Fruit fly (Drosophila melanogaster) whole organism, prepupa: ENCODE measurements around the gene CG4325.

Experiments
- acj6 ChIP-seq: fragments of 200-800 bp; sonication (Bioruptor generic); optimal IDR thresholded peaks from 3 replicates; lab custom pipeline; 2016; ENCODE audit warnings: missing biosample characterization, missing genetic modification characterization
- salr ChIP-seq, 2 experiments: fragments of 200-800 bp; sonication (Bioruptor generic); optimal IDR thresholded peaks; 3 replicates each; lab custom pipeline; 2016 to 2018; ENCODE audit warnings: missing biosample characterization in 2 of 2, missing genetic modification characterization in 2 of 2, mild to moderate bottlenecking in 1 of 2

DNA sequence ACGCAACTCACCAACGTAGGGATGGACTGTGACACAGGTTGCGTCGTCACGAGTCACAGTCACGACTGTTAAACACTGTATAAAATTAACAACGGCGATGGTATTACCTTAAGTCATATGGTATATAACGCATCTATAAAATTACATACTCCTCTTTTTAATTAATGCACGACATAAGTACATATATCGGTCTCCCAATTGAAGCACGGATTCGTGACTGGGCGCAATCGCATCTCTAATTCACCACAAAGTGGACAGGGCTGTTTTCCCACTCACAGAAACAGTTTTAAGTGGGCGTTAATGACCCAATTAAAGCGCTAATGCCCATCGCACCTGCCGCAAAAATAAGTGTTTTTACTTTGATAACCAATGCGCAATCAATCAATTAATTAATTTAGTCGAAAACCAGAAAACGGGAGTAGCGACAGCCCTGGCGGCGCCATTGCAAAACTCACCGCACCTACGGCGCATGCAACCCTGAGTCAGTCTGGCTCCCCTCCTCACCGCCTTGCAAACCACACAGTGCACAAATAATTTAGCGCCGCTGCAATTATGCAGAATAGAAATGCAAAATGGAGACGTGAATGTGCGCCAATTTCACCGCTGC lies 2.2 kb downstream of the CG4325 start, which contains the start of gene CG4313:
- peak; percentile 66 for TF ChIP-seq acj6 (GFP tag; lab: Kevin White, UChicago)
- peak; percentile 5 to 40 for TF ChIP-seq salr (GFP tag; optimal IDR thresholded peaks at IDR 0.05; lab: Kevin White, UChicago)
